Worm (Caenorhabditis elegans) whole organism, L2 larva: ENCODE measurements around the gene W09C2.9.

ENCODE experiments used
- F13H6.1 ChIP-seq: sonication (generic microtip); optimal IDR thresholded peaks from 2 replicates; lab custom pipeline; 2016; ENCODE audit warnings: missing genetic modification characterization, missing compliant biosample characterization
- R02D3.7 ChIP-seq: fragments of 150-350 bp; optimal IDR thresholded peaks from 2 replicates; lab custom pipeline; 2014; ENCODE audit warnings: missing biosample characterization, missing genetic modification characterization
- Y55F3AM.14 ChIP-seq: fragments of 200-800 bp; sonication (Bioruptor generic); optimal IDR thresholded peaks from 2 replicates; lab custom pipeline; 2018; ENCODE audit warnings: mild to moderate bottlenecking, missing genetic modification characterization, missing compliant biosample characterization
- ZK546.5 ChIP-seq: sonication (generic microtip); optimal IDR thresholded peaks from 2 replicates; lab custom pipeline; 2017; ENCODE audit warnings: missing biosample characterization, missing genetic modification characterization
- aly-2 ChIP-seq: fragments of 150-350 bp; optimal IDR thresholded peaks from 2 replicates; lab custom pipeline; 2014; ENCODE audit warnings: missing biosample characterization, missing genetic modification characterization
- blmp-1 ChIP-seq: sonication (generic microtip); optimal IDR thresholded peaks from 2 replicates; lab custom pipeline; 2017; ENCODE audit warnings: missing genetic modification characterization, mild to moderate bottlenecking, missing compliant biosample characterization, antibody characterized with exemption, moderate library complexity; ENCODE audit not compliant: insufficient read depth
- ceh-16 ChIP-seq: fragments of 150-350 bp; optimal IDR thresholded peaks from 2 replicates; lab custom pipeline; 2014; ENCODE audit warnings: missing biosample characterization, missing genetic modification characterization
- ceh-82 ChIP-seq: fragments of 150-350 bp; optimal IDR thresholded peaks from 2 replicates; lab custom pipeline; 2014; ENCODE audit warnings: missing biosample characterization, missing genetic modification characterization
- dmd-4 ChIP-seq: sonication (generic microtip); optimal IDR thresholded peaks from 2 replicates; lab custom pipeline; 2017; ENCODE audit warnings: missing biosample characterization, missing genetic modification characterization
- egl-27 ChIP-seq: sonication (generic microtip); optimal IDR thresholded peaks from 3 replicates; lab custom pipeline; 2017; ENCODE audit warnings: missing biosample characterization, missing genetic modification reagents, missing genetic modification characterization
- elt-1 ChIP-seq: fragments of 150-350 bp; optimal IDR thresholded peaks from 2 replicates; lab custom pipeline; 2014; ENCODE audit warnings: missing biosample characterization, missing genetic modification characterization
- elt-3 ChIP-seq: sonication (generic microtip); optimal IDR thresholded peaks from 2 replicates; lab custom pipeline; 2017; ENCODE audit warnings: missing biosample characterization, missing genetic modification characterization
- lin-11 ChIP-seq: fragments of 150-350 bp; sonication (generic microtip); optimal IDR thresholded peaks from 2 replicates; lab custom pipeline; 2014; ENCODE audit warnings: missing biosample characterization, missing genetic modification characterization, inconsistent platforms, mixed read lengths
- lin-13 ChIP-seq: fragments of 150-350 bp; optimal IDR thresholded peaks from 2 replicates; lab custom pipeline; 2014; ENCODE audit warnings: missing biosample characterization, missing genetic modification reagents, missing genetic modification characterization
- lin-39 ChIP-seq: fragments of 150-350 bp; optimal IDR thresholded peaks from 2 replicates; lab custom pipeline; 2014; ENCODE audit warnings: missing biosample characterization, missing genetic modification reagents, missing genetic modification characterization
- lsy-2 ChIP-seq, 2 experiments: fragments of 150-350 bp in 1 of 2; sonication (generic microtip) in 1 of 2; optimal IDR thresholded peaks; 2 replicates each; lab custom pipeline; 2014 to 2017; ENCODE audit warnings: missing biosample characterization in 2 of 2, missing genetic modification characterization in 2 of 2
- mab-5 ChIP-seq: fragments of 150-350 bp; optimal IDR thresholded peaks from 2 replicates; lab custom pipeline; 2014; ENCODE audit warnings: missing biosample characterization, missing genetic modification characterization
- mbf-1 ChIP-seq: sonication (generic microtip); optimal IDR thresholded peaks from 2 replicates; lab custom pipeline; 2017; ENCODE audit warnings: missing biosample characterization, missing genetic modification characterization
- mdl-1 ChIP-seq, 2 experiments: fragments of 150-350 bp in 1 of 2; sonication (generic microtip) in 1 of 2; optimal IDR thresholded peaks; 2 replicates each; lab custom pipeline; 2017; ENCODE audit warnings: missing biosample characterization in 2 of 2, missing genetic modification characterization in 2 of 2
- nhr-10 ChIP-seq: sonication (generic microtip); optimal IDR thresholded peaks from 2 replicates; lab custom pipeline; 2017; ENCODE audit warnings: missing biosample characterization, missing genetic modification characterization
- nhr-11 ChIP-seq: fragments of 150-350 bp; optimal IDR thresholded peaks from 2 replicates; lab custom pipeline; 2014; ENCODE audit warnings: missing biosample characterization, missing genetic modification characterization
- nhr-12 ChIP-seq: fragments of 150-350 bp; optimal IDR thresholded peaks from 2 replicates; lab custom pipeline; 2014; ENCODE audit warnings: missing biosample characterization, missing genetic modification characterization
- nhr-129 ChIP-seq: fragments of 150-350 bp; optimal IDR thresholded peaks from 2 replicates; lab custom pipeline; 2014; ENCODE audit warnings: missing biosample characterization, missing genetic modification characterization
- nhr-21 ChIP-seq: fragments of 150-350 bp; optimal IDR thresholded peaks from 2 replicates; lab custom pipeline; 2014; ENCODE audit warnings: missing biosample characterization, missing genetic modification characterization
- nhr-23 ChIP-seq: fragments of 150-350 bp; optimal IDR thresholded peaks from 2 replicates; lab custom pipeline; 2014; ENCODE audit warnings: missing biosample characterization, missing genetic modification reagents, missing genetic modification characterization
- nhr-237 ChIP-seq: fragments of 150-350 bp; optimal IDR thresholded peaks from 2 replicates; lab custom pipeline; 2014; ENCODE audit warnings: missing biosample characterization, missing genetic modification characterization
- nhr-6 ChIP-seq: fragments of 150-350 bp; optimal IDR thresholded peaks from 2 replicates; lab custom pipeline; 2014; ENCODE audit warnings: missing biosample characterization, missing genetic modification characterization
- nhr-77 ChIP-seq: fragments of 150-350 bp; optimal IDR thresholded peaks from 2 replicates; lab custom pipeline; 2014; ENCODE audit warnings: missing biosample characterization, missing genetic modification characterization
- peb-1 ChIP-seq: fragments of 150-350 bp; optimal IDR thresholded peaks from 2 replicates; lab custom pipeline; 2014; ENCODE audit warnings: missing biosample characterization, missing genetic modification characterization
- skn-1 ChIP-seq: sonication (generic microtip); optimal IDR thresholded peaks from 2 replicates; lab custom pipeline; 2017; ENCODE audit warnings: missing biosample characterization, missing genetic modification characterization
- sma-3 ChIP-seq: sonication (generic microtip); optimal IDR thresholded peaks from 2 replicates; lab custom pipeline; 2016; ENCODE audit warnings: missing genetic modification reagents, missing genetic modification characterization, missing compliant biosample characterization
- sma-9 ChIP-seq, 2 experiments: fragments of 150-350 bp in 1 of 2; sonication (generic microtip) in 1 of 2; optimal IDR thresholded peaks; 2 replicates each; lab custom pipeline; 2014 to 2016; ENCODE audit warnings: missing genetic modification characterization in 2 of 2, mild to moderate bottlenecking in 1 of 2, missing biosample characterization in 1 of 2, missing compliant biosample characterization in 1 of 2, missing genetic modification reagents in 1 of 2, moderate library complexity in 1 of 2
- snpc-4 ChIP-seq: fragments of 150-350 bp; optimal IDR thresholded peaks from 2 replicates; lab custom pipeline; 2014; ENCODE audit warnings: missing biosample characterization, missing genetic modification characterization
- unc-39 ChIP-seq: fragments of 150-350 bp; optimal IDR thresholded peaks from 2 replicates; lab custom pipeline; 2014; ENCODE audit warnings: missing biosample characterization, missing genetic modification characterization
- unc-55 ChIP-seq: fragments of 150-350 bp; sonication (generic microtip); optimal IDR thresholded peaks from 3 replicates; lab custom pipeline; 2014; ENCODE audit warnings: missing biosample characterization, missing genetic modification reagents, missing genetic modification characterization
- zag-1 ChIP-seq: fragments of 150-350 bp; optimal IDR thresholded peaks from 2 replicates; lab custom pipeline; 2014; ENCODE audit warnings: missing biosample characterization, missing genetic modification characterization
- ztf-1 ChIP-seq: fragments of 200-800 bp; sonication (Bioruptor generic); conservative IDR thresholded peaks from 2 replicates; pipeline ENCODE4 v1.3.6; 2022; ENCODE audit warnings: missing genetic modification characterization, missing compliant biosample characterization
- ztf-11 ChIP-seq: sonication (generic microtip); optimal IDR thresholded peaks from 2 replicates; lab custom pipeline; 2017; ENCODE audit warnings: missing biosample characterization, missing genetic modification characterization
- ztf-4 ChIP-seq: fragments of 150-350 bp; optimal IDR thresholded peaks from 2 replicates; lab custom pipeline; 2014; ENCODE audit warnings: missing biosample characterization, missing genetic modification characterization

Gene W09C2.9

ce11 chrIV:9624977-9625376, 1.8 kb upstream of the W09C2.9 start, which contains the start of gene W09C2.10:
Gene W09C2.10, minus strand, starts transcription at chrIV:9625077.
- TF ChIP-seq nhr-23 (tag; lab: Kevin White, UChicago) (no peak), egl-27 (tag; lab: Kevin White, UChicago) (no peak), ceh-82 (tag; lab: Kevin White, UChicago) (no peak), lin-11 (tag; lab: Kevin White, UChicago) (no peak), unc-39 (tag; lab: Kevin White, UChicago) (no peak), nhr-10 (tag; lab: Kevin White, UChicago) (no peak), ceh-16 (no peak), ZK546.5 (no peak), peb-1 (tag; lab: Kevin White, UChicago) (no peak), ztf-1 (GFP tag; lab: Robert Waterston, UW) (no peak), unc-55 (GFP tag; lab: Kevin White, UChicago) (no peak), ztf-11 (tag; lab: Kevin White, UChicago) (no peak), mbf-1 (tag; lab: Kevin White, UChicago) (no peak), Y55F3AM.14 (no peak), mab-5 (no peak), lsy-2 (tag; optimal IDR thresholded peaks at IDR 0.05; lab: Kevin White, UChicago) (no peak), nhr-6 (no peak), nhr-129 (no peak), skn-1 (tag; lab: Kevin White, UChicago) (no peak), snpc-4 (tag; lab: Kevin White, UChicago) (no peak)

- TF ChIP-seq lin-13 (no peak), aly-2 (no peak), nhr-237 (tag; lab: Kevin White, UChicago) (no peak), nhr-12 (tag; lab: Kevin White, UChicago) (no peak), nhr-21 (tag; lab: Kevin White, UChicago) (no peak), sma-9 (GFP tag; optimal IDR thresholded peaks at IDR 0.05; lab: Kevin White, UChicago) (no peak), sma-9 (tag; optimal IDR thresholded peaks at IDR 0.05; lab: Kevin White, UChicago) (no peak), elt-1 (tag; lab: Kevin White, UChicago) (no peak), nhr-23 (tag; lab: Kevin White, UChicago) (no peak), ztf-11 (tag; lab: Kevin White, UChicago) (no peak), elt-3 (tag; lab: Kevin White, UChicago) (no peak), lsy-2 (tag; optimal IDR thresholded peaks at IDR 0.05; lab: Kevin White, UChicago) (no peak), lin-39 (tag; lab: Kevin White, UChicago) (no peak), ceh-16 (no peak), ztf-4 (tag; lab: Kevin White, UChicago) (no peak), unc-55 (GFP tag; lab: Kevin White, UChicago) (no peak), dmd-4 (tag; lab: Kevin White, UChicago) (no peak), lin-11 (tag; lab: Kevin White, UChicago) (no peak)
These were observed 1.1 kb upstream of the W09C2.9 start, which contains the start of gene W09C2.8 for ce11 chrIV:9624275-9624674. Gene W09C2.8, minus strand, starts transcription at chrIV:9624375.

- no peak for TF ChIP-seq zag-1 (tag; lab: Kevin White, UChicago)
- TF ChIP-seq F13H6.1 (tag; lab: Kevin White, UChicago) = no peak
- TF ChIP-seq nhr-11 = no peak
- TF ChIP-seq R02D3.7 (tag; lab: Kevin White, UChicago) = no peak
- no peak for TF ChIP-seq sma-9 (GFP tag; optimal IDR thresholded peaks at IDR 0.05; lab: Kevin White, UChicago)
- TF ChIP-seq sma-9 (tag; optimal IDR thresholded peaks at IDR 0.05; lab: Kevin White, UChicago) = no peak
- no peak for TF ChIP-seq mdl-1 (tag; optimal IDR thresholded peaks at IDR 0.05; lab: Kevin White, UChicago)
- TF ChIP-seq nhr-129 = no peak
- no peak for TF ChIP-seq lin-39 (tag; lab: Kevin White, UChicago)
- no peak for TF ChIP-seq nhr-21 (tag; lab: Kevin White, UChicago)
- TF ChIP-seq nhr-23 (tag; lab: Kevin White, UChicago) = no peak
- no peak for TF ChIP-seq blmp-1 (tag; lab: Kevin White, UChicago)
- TF ChIP-seq nhr-77 = no peak
- TF ChIP-seq Y55F3AM.14 = no peak
- no peak for TF ChIP-seq sma-3
- TF ChIP-seq, all 48 proteins: peak for 0
These were observed 897 bp downstream of the W09C2.9 start, which contains the start of gene W09C2.7 for ce11 chrIV:9622272-9622671. Gene W09C2.7, minus strand, starts transcription at chrIV:9622372.
